Fruit fly (Drosophila melanogaster) whole organism, embryonic: ENCODE data around the gene Ir75b.

Source experiments
- Asciz ChIP-seq: fragments of 200-800 bp; sonication (Bioruptor generic); optimal IDR thresholded peaks from 2 replicates; lab custom pipeline; 2017; ENCODE audit warnings: missing biosample characterization, mild to moderate bottlenecking, missing genetic modification characterization, missing genetic modification reagents
- B-H2 ChIP-seq: fragments of 200-800 bp; sonication (Bioruptor generic); optimal IDR thresholded peaks from 2 replicates; lab custom pipeline; 2018; ENCODE audit warnings: missing biosample characterization, mild to moderate bottlenecking, missing genetic modification characterization
- CG1024 ChIP-seq: fragments of 200-800 bp; sonication (Bioruptor generic); IDR thresholded peaks from 2 replicates; pipeline ENCODE4 v1.3.6; 2022; ENCODE audit warnings: missing biosample characterization, missing genetic modification characterization
- CG10366 ChIP-seq: fragments of 200-800 bp; sonication (Bioruptor generic); IDR thresholded peaks from 2 replicates; pipeline ENCODE4 v1.3.6; 2022; ENCODE audit warnings: missing biosample characterization, missing genetic modification characterization
- CG10979 ChIP-seq: fragments of 200-800 bp; sonication (Bioruptor generic); optimal IDR thresholded peaks from 2 replicates; lab custom pipeline; 2018; ENCODE audit warnings: missing biosample characterization, mild to moderate bottlenecking, missing genetic modification characterization, moderate library complexity
- CG11504 ChIP-seq: fragments of 200-800 bp; sonication (Bioruptor generic); optimal IDR thresholded peaks from 3 replicates; lab custom pipeline; 2019; ENCODE audit warnings: missing biosample characterization, mild to moderate bottlenecking, missing genetic modification characterization, moderate library complexity
- CG13296 ChIP-seq: fragments of 200-800 bp; sonication (Bioruptor generic); optimal IDR thresholded peaks from 3 replicates; lab custom pipeline; 2018; ENCODE audit warnings: missing biosample characterization, mild to moderate bottlenecking, missing genetic modification characterization
- CG15269 ChIP-seq: fragments of 200-800 bp; sonication (Bioruptor generic); optimal IDR thresholded peaks from 2 replicates; lab custom pipeline; 2018; ENCODE audit warnings: missing biosample characterization, mild to moderate bottlenecking, missing genetic modification characterization, moderate library complexity
- CG15479 ChIP-seq: fragments of 200-800 bp; sonication (Bioruptor generic); optimal IDR thresholded peaks from 3 replicates; lab custom pipeline; 2019; ENCODE audit warnings: missing biosample characterization, mild to moderate bottlenecking, missing genetic modification characterization, moderate library complexity
- CG15514 ChIP-seq: fragments of 200-800 bp; sonication (Bioruptor generic); optimal IDR thresholded peaks from 3 replicates; lab custom pipeline; 2017; ENCODE audit warnings: missing biosample characterization, missing genetic modification characterization, mild to moderate bottlenecking, moderate library complexity, missing genetic modification reagents
- CG4820 ChIP-seq: fragments of 200-800 bp; sonication (Bioruptor generic); optimal IDR thresholded peaks from 3 replicates; lab custom pipeline; 2016; ENCODE audit warnings: missing biosample characterization, missing genetic modification characterization
- CG6272 ChIP-seq: fragments of 200-800 bp; sonication (Bioruptor generic); IDR thresholded peaks from 2 replicates; pipeline ENCODE4 v1.3.6; 2022; ENCODE audit warnings: missing biosample characterization, missing genetic modification characterization
- CG6683 ChIP-seq: fragments of 200-800 bp; sonication (Bioruptor generic); optimal IDR thresholded peaks from 2 replicates; lab custom pipeline; 2017; ENCODE audit warnings: missing biosample characterization, mild to moderate bottlenecking, missing genetic modification characterization, missing genetic modification reagents
- HLH3B ChIP-seq: fragments of 200-800 bp; sonication (Bioruptor generic); IDR thresholded peaks from 2 replicates; pipeline ENCODE4 v1.3.6; 2022; ENCODE audit warnings: missing biosample characterization, missing genetic modification characterization
- Hand ChIP-seq: fragments of 200-800 bp; sonication (Bioruptor generic); optimal IDR thresholded peaks from 2 replicates; lab custom pipeline; 2017; ENCODE audit warnings: mild to moderate bottlenecking, missing biosample characterization, missing genetic modification reagents, missing genetic modification characterization
- Hey ChIP-seq: fragments of 200-800 bp; sonication (Bioruptor generic); optimal IDR thresholded peaks from 3 replicates; lab custom pipeline; 2018; ENCODE audit warnings: missing biosample characterization, mild to moderate bottlenecking, missing genetic modification characterization
- Hmx ChIP-seq: fragments of 200-800 bp; sonication (Bioruptor generic); optimal IDR thresholded peaks from 2 replicates; lab custom pipeline; 2016; ENCODE audit warnings: missing biosample characterization, missing genetic modification characterization
- Lpt ChIP-seq: fragments of >200 bp; optimal IDR thresholded peaks from 2 replicates; lab custom pipeline; 2018; ENCODE audit warnings: missing biosample characterization, missing genetic modification characterization
- Sin3A ChIP-seq: fragments of >200 bp; optimal IDR thresholded peaks from 2 replicates; lab custom pipeline; 2018
- Sox100B ChIP-seq: fragments of 200-800 bp; sonication (Bioruptor generic); optimal IDR thresholded peaks from 3 replicates; lab custom pipeline; 2018; ENCODE audit warnings: missing biosample characterization, mild to moderate bottlenecking, missing genetic modification characterization
- TFAM ChIP-seq: fragments of 200-800 bp; sonication (Bioruptor generic); optimal IDR thresholded peaks from 2 replicates; lab custom pipeline; 2017; ENCODE audit warnings: missing biosample characterization, missing genetic modification characterization, inconsistent platforms
- Usf ChIP-seq: fragments of 200-800 bp; sonication (Bioruptor generic); optimal IDR thresholded peaks from 2 replicates; lab custom pipeline; 2017; ENCODE audit warnings: missing genotype, missing biosample characterization, missing genetic modification characterization
- Vsx1 ChIP-seq: fragments of 200-800 bp; sonication (Bioruptor generic); optimal IDR thresholded peaks from 2 replicates; lab custom pipeline; 2017; ENCODE audit warnings: missing biosample characterization, mild to moderate bottlenecking, missing genetic modification characterization, missing genetic modification reagents
- Xrp1 ChIP-seq: fragments of 200-800 bp; sonication (Bioruptor generic); IDR thresholded peaks from 2 replicates; pipeline ENCODE4 v1.3.6; 2022; ENCODE audit warnings: missing biosample characterization, missing genetic modification characterization
- ato ChIP-seq: fragments of 200-800 bp; sonication (Bioruptor generic); IDR thresholded peaks from 2 replicates; pipeline ENCODE4 v1.3.6; 2022; ENCODE audit warnings: missing biosample characterization, missing genetic modification characterization; ENCODE audit not compliant: partially characterized antibody
- bsh ChIP-seq, 2 experiments: fragments of 200-800 bp; sonication (Bioruptor generic); optimal IDR thresholded peaks; 2 replicates each; lab custom pipeline; 2017 to 2018; ENCODE audit warnings: mild to moderate bottlenecking in 2 of 2, missing biosample characterization in 2 of 2, missing genetic modification characterization in 2 of 2, moderate library complexity in 1 of 2
- croc ChIP-seq: fragments of 200-800 bp; sonication (Bioruptor generic); conservative IDR thresholded peaks from 3 replicates; pipeline ENCODE4 v1.3.6; 2022; ENCODE audit warnings: missing biosample characterization, missing genetic modification characterization
- cwo ChIP-seq: fragments of 200-800 bp; sonication (Bioruptor generic); optimal IDR thresholded peaks from 3 replicates; lab custom pipeline; 2017; ENCODE audit warnings: missing biosample characterization, missing genetic modification characterization, mild to moderate bottlenecking, moderate library complexity, missing genetic modification reagents
- danr ChIP-seq: fragments of 200-800 bp; sonication (Bioruptor generic); IDR thresholded peaks from 2 replicates; pipeline ENCODE4 v1.3.6; 2022; ENCODE audit warnings: missing biosample characterization, missing genetic modification characterization
- exex ChIP-seq: fragments of 200-800 bp; sonication (Bioruptor generic); optimal IDR thresholded peaks from 4 replicates; lab custom pipeline; 2018; ENCODE audit warnings: missing biosample characterization, mild to moderate bottlenecking, missing genetic modification characterization, moderate library complexity
- eyg ChIP-seq: fragments of 200-800 bp; sonication (Bioruptor generic); optimal IDR thresholded peaks from 3 replicates; lab custom pipeline; 2016; ENCODE audit warnings: missing biosample characterization, missing genetic modification characterization
- gro ChIP-seq: fragments of 200-800 bp; sonication (Bioruptor generic); optimal IDR thresholded peaks from 2 replicates; lab custom pipeline; 2016; ENCODE audit warnings: missing biosample characterization, missing genetic modification characterization
- her ChIP-seq: fragments of 200-800 bp; sonication (Bioruptor generic); optimal IDR thresholded peaks from 2 replicates; lab custom pipeline; 2016; ENCODE audit warnings: missing biosample characterization, missing genetic modification characterization
- kah ChIP-seq: fragments of 200-800 bp; sonication (Bioruptor generic); optimal IDR thresholded peaks from 2 replicates; lab custom pipeline; 2018; ENCODE audit warnings: missing biosample characterization, mild to moderate bottlenecking, missing genetic modification characterization
- nau ChIP-seq: fragments of 200-800 bp; sonication (Bioruptor generic); optimal IDR thresholded peaks from 3 replicates; lab custom pipeline; 2017; ENCODE audit warnings: missing biosample characterization, mild to moderate bottlenecking, missing genetic modification characterization, missing genetic modification reagents
- nmo ChIP-seq: fragments of 200-800 bp; sonication (Bioruptor generic); optimal IDR thresholded peaks from 2 replicates; lab custom pipeline; 2018; ENCODE audit warnings: missing biosample characterization, mild to moderate bottlenecking, missing genetic modification characterization, moderate library complexity
- nom ChIP-seq: fragments of 200-800 bp; sonication (Bioruptor generic); optimal IDR thresholded peaks from 2 replicates; lab custom pipeline; 2017; ENCODE audit warnings: missing biosample characterization, missing genetic modification characterization, mild to moderate bottlenecking, moderate library complexity, missing genetic modification reagents
- onecut ChIP-seq: fragments of 200-800 bp; sonication (Bioruptor generic); IDR thresholded peaks from 2 replicates; pipeline ENCODE4 v1.3.6; 2022; ENCODE audit warnings: missing biosample characterization, missing genetic modification characterization
- pfk ChIP-seq: fragments of 200-800 bp; sonication (Bioruptor generic); optimal IDR thresholded peaks from 2 replicates; lab custom pipeline; 2018; ENCODE audit warnings: missing biosample characterization, mild to moderate bottlenecking, missing genetic modification characterization, moderate library complexity
- rib ChIP-seq: fragments of 200-800 bp; sonication (Bioruptor generic); IDR thresholded peaks from 2 replicates; pipeline ENCODE4 v1.3.6; 2022; ENCODE audit warnings: missing biosample characterization, missing genetic modification characterization
- sc ChIP-seq, 3 experiments: fragments of >200 bp in 2 of 3; fragments of 200-800 bp in 1 of 3; sonication (Bioruptor generic) in 1 of 3; optimal IDR thresholded peaks; 2 replicates in 2 of 3; 3 replicates in 1 of 3; lab custom pipeline; 2017; ENCODE audit warnings: mild to moderate bottlenecking in 1 of 3, missing biosample characterization in 1 of 3, missing genetic modification characterization in 1 of 3, missing genetic modification reagents in 1 of 3
- scrt ChIP-seq: fragments of 200-800 bp; sonication (Bioruptor generic); optimal IDR thresholded peaks from 2 replicates; lab custom pipeline; 2018; ENCODE audit warnings: missing biosample characterization, mild to moderate bottlenecking, missing genetic modification characterization, moderate library complexity
- sob ChIP-seq: fragments of 200-800 bp; sonication (Bioruptor generic); IDR thresholded peaks from 2 replicates; pipeline ENCODE4 v1.3.6; 2022; ENCODE audit warnings: missing biosample characterization, missing genetic modification characterization
- sqz ChIP-seq: fragments of 200-800 bp; sonication (Bioruptor generic); optimal IDR thresholded peaks from 3 replicates; lab custom pipeline; 2018; ENCODE audit warnings: missing biosample characterization, mild to moderate bottlenecking, missing genetic modification characterization
- sr ChIP-seq: fragments of 200-800 bp; sonication (Bioruptor generic); IDR thresholded peaks from 3 replicates; pipeline ENCODE4 v1.3.6; 2022; ENCODE audit warnings: missing biosample characterization, missing genetic modification characterization
- sug ChIP-seq: fragments of 200-800 bp; optimal IDR thresholded peaks from 2 replicates; lab custom pipeline; 2019; ENCODE audit warnings: missing biosample characterization, mild to moderate bottlenecking, missing genetic modification characterization, moderate library complexity
- tx ChIP-seq: fragments of 200-800 bp; sonication (Bioruptor generic); optimal IDR thresholded peaks from 2 replicates; lab custom pipeline; 2016; ENCODE audit warnings: missing biosample characterization, missing genetic modification characterization
- zfh1 ChIP-seq: fragments of 200-800 bp; sonication (Bioruptor generic); IDR thresholded peaks from 3 replicates; pipeline ENCODE4 v1.3.6; 2022; ENCODE audit warnings: missing biosample characterization, missing genetic modification characterization

Ir75b gene

dm6 chr3L:17814036-17814435 lies 6.0 kb downstream of the Ir75b start, which contains the start of gene Cln3 (continued):
- TF ChIP-seq cwo: peak; percentile 16
- peak; percentile 9 for TF ChIP-seq Hey (tag; lab: Kevin White, UChicago)
- TF ChIP-seq scrt (GFP tag; lab: Kevin White, UChicago): peak; percentile 15
- TF ChIP-seq Hand: peak; percentile 16

- no peak for TF ChIP-seq Xrp1 (GFP tag; lab: Robert Waterston, UW)
- peak; percentile 26 for TF ChIP-seq CG15269
- TF ChIP-seq CG6683 (GFP tag; lab: Kevin White, UChicago): no peak
- no peak for TF ChIP-seq bsh (GFP tag; optimal IDR thresholded peaks at IDR 0.05; lab: Kevin White, UChicago)
- no peak for TF ChIP-seq Sin3A (lab: Kevin White, UChicago)
- TF ChIP-seq CG10979 (tag; lab: Kevin White, UChicago): no peak
- no peak for TF ChIP-seq nmo
- no peak for TF ChIP-seq sc (optimal IDR thresholded peaks at IDR 0.05; lab: Kevin White, UChicago)
- no peak for TF ChIP-seq sc (GFP tag; optimal IDR thresholded peaks at IDR 0.05; lab: Kevin White, UChicago)
- no peak for TF ChIP-seq exex (tag; lab: Kevin White, UChicago)
- TF ChIP-seq Vsx1: peak; percentile 3
- TF ChIP-seq Hmx (GFP tag; lab: Kevin White, UChicago): no peak
- TF ChIP-seq CG1024 (GFP tag; lab: Robert Waterston, UW): no peak
- no peak for TF ChIP-seq CG15479 (GFP tag; lab: Kevin White, UChicago)
- TF ChIP-seq CG15514 (GFP tag; lab: Kevin White, UChicago): peak; percentile 48
- no peak for TF ChIP-seq pfk
- TF ChIP-seq sug: peak; percentile 29
- TF ChIP-seq HLH3B (GFP tag; lab: Robert Waterston, UW): no peak
- peak; percentile 38 for TF ChIP-seq CG13296 (GFP tag; lab: Kevin White, UChicago)
- TF ChIP-seq eyg (GFP tag; lab: Kevin White, UChicago): no peak
- TF ChIP-seq nom (GFP tag; lab: Kevin White, UChicago): no peak
- TF ChIP-seq B-H2: no peak
- TF ChIP-seq tx (GFP tag; lab: Kevin White, UChicago): no peak
- no peak for TF ChIP-seq croc (GFP tag; lab: Robert Waterston, UW)
- TF ChIP-seq CG4820 (GFP tag; lab: Kevin White, UChicago): no peak
- TF ChIP-seq ato: no peak
- no peak for TF ChIP-seq zfh1
- no peak for TF ChIP-seq danr (GFP tag; lab: Robert Waterston, UW)
- TF ChIP-seq CG10366 (GFP tag; lab: Robert Waterston, UW): no peak
- peak; percentile 52 for TF ChIP-seq Asciz
- TF ChIP-seq Sox100B (GFP tag; lab: Kevin White, UChicago): no peak
- no peak for TF ChIP-seq kah (GFP tag; lab: Kevin White, UChicago)
- TF ChIP-seq Usf: no peak
- peak; percentile 41 for TF ChIP-seq nau (GFP tag; lab: Kevin White, UChicago)
- TF ChIP-seq gro: no peak
- peak; percentile 20; the same call in 1 of the 2 replicates for TF ChIP-seq sob (GFP tag; lab: Robert Waterston, UW)
- TF ChIP-seq sr (GFP tag; lab: Robert Waterston, UW): no peak
- no peak for TF ChIP-seq CG11504 (tag; lab: Kevin White, UChicago)
- TF ChIP-seq onecut (GFP tag; lab: Robert Waterston, UW): no peak
- TF ChIP-seq TFAM (GFP tag; lab: Kevin White, UChicago): no peak
- no peak for TF ChIP-seq rib
- no peak for TF ChIP-seq sqz (GFP tag; lab: Kevin White, UChicago)
- TF ChIP-seq Lpt: no peak
- TF ChIP-seq CG6272: no peak
- no peak for TF ChIP-seq her (GFP tag; lab: Kevin White, UChicago)
These were observed 11.3 kb downstream of the Ir75b start, which contains the start of gene CG32191 for dm6 chr3L:17808597-17809213. Gene CG32191, minus strand, starts transcription at chr3L:17809146.
